Worm (Caenorhabditis elegans) whole organism, young adult: ENCODE results near the gene dpy-11.
A peak's percentile ranks its signal among the peaks of the same experiment; 100 is the strongest.

Experiments
- B0336.3 ChIP-seq: fragments of 200-800 bp; sonication (Bioruptor generic); IDR thresholded peaks from 2 replicates; pipeline ENCODE4 v1.3.6; 2022; ENCODE audit warnings: missing genetic modification characterization, missing compliant biosample characterization
- C17E4.6 ChIP-seq: fragments of 200-800 bp; sonication (Bioruptor generic); IDR thresholded peaks from 2 replicates; pipeline ENCODE4 v1.3.6; 2022; ENCODE audit warnings: missing genetic modification reagents, missing genetic modification characterization, missing compliant biosample characterization
- D2030.7 ChIP-seq: fragments of 200-800 bp; sonication (Bioruptor generic); IDR thresholded peaks from 2 replicates; pipeline ENCODE4 v1.3.6; 2022; ENCODE audit warnings: missing genetic modification reagents, missing genetic modification characterization, missing compliant biosample characterization
- F23B12.7 ChIP-seq: sonication (generic microtip); optimal IDR thresholded peaks from 2 replicates; lab custom pipeline; 2017; ENCODE audit warnings: missing genetic modification characterization, mild to moderate bottlenecking, missing compliant biosample characterization, antibody characterized with exemption, moderate library complexity; ENCODE audit not compliant: insufficient read depth
- F37B4.10 ChIP-seq: fragments of 200-800 bp; sonication (Bioruptor generic); IDR thresholded peaks from 2 replicates; pipeline ENCODE4 v1.3.6; 2022; ENCODE audit warnings: missing genetic modification characterization, missing compliant biosample characterization
- K11D2.4 ChIP-seq: fragments of 200-800 bp; sonication (Bioruptor generic); IDR thresholded peaks from 2 replicates; pipeline ENCODE4 v1.3.6; 2022; ENCODE audit warnings: missing genetic modification reagents, missing genetic modification characterization, missing compliant biosample characterization
- K12H6.12 ChIP-seq: fragments of 200-800 bp; sonication (Bioruptor generic); optimal IDR thresholded peaks from 2 replicates; lab custom pipeline; 2018; ENCODE audit warnings: mild to moderate bottlenecking, missing genetic modification characterization, missing compliant biosample characterization
- Y53G8AR.9 ChIP-seq: fragments of 200-800 bp; sonication (Bioruptor generic); conservative IDR thresholded peaks from 2 replicates; pipeline ENCODE4 v1.3.6; 2022; ENCODE audit warnings: missing genetic modification reagents, missing genetic modification characterization, missing compliant biosample characterization
- Y95B8A.8 ChIP-seq: fragments of 200-800 bp; sonication (Bioruptor generic); IDR thresholded peaks from 2 replicates; pipeline ENCODE4 v1.3.6; 2022; ENCODE audit warnings: missing genetic modification reagents, missing genetic modification characterization, missing compliant biosample characterization
- ZK185.1 ChIP-seq: sonication (generic microtip); optimal IDR thresholded peaks from 2 replicates; lab custom pipeline; 2016; ENCODE audit warnings: mild to moderate bottlenecking, missing genetic modification characterization, missing compliant biosample characterization; ENCODE audit not compliant: poor library complexity, severe bottlenecking
- ama-1 ChIP-seq, 3 experiments: fragments of 150-350 bp in 1 of 3; sonication (generic microtip) in 2 of 3; optimal IDR thresholded peaks; 2 replicates each; lab custom pipeline; 2014 to 2018; ENCODE audit warnings: missing biosample characterization in 2 of 3, missing genetic modification characterization in 2 of 3, missing genetic modification reagents in 2 of 3
- athp-1 ChIP-seq: sonication (generic microtip); optimal IDR thresholded peaks from 2 replicates; lab custom pipeline; 2017; ENCODE audit warnings: mild to moderate bottlenecking, missing genetic modification characterization, missing compliant biosample characterization
- attf-5 ChIP-seq: fragments of 200-800 bp; sonication (Bioruptor generic); optimal IDR thresholded peaks from 2 replicates; lab custom pipeline; 2018; ENCODE audit warnings: mild to moderate bottlenecking, missing genetic modification characterization, missing compliant biosample characterization
- attf-6 ChIP-seq: fragments of 200-800 bp; sonication (Bioruptor generic); IDR thresholded peaks from 2 replicates; pipeline ENCODE4 v1.3.6; 2022; ENCODE audit warnings: missing genetic modification reagents, missing genetic modification characterization, missing compliant biosample characterization
- bed-1 ChIP-seq: fragments of 200-800 bp; sonication (Bioruptor generic); IDR thresholded peaks from 2 replicates; pipeline ENCODE4 v1.3.6; 2022; ENCODE audit warnings: missing genetic modification reagents, missing genetic modification characterization, missing compliant biosample characterization
- ceh-27 ChIP-seq: fragments of 200-800 bp; sonication (Bioruptor generic); optimal IDR thresholded peaks from 2 replicates; lab custom pipeline; 2018; ENCODE audit warnings: mild to moderate bottlenecking, missing genetic modification characterization, moderate library complexity, missing compliant biosample characterization
- dox-1 ChIP-seq: fragments of 200-800 bp; sonication (Bioruptor generic); IDR thresholded peaks from 2 replicates; pipeline ENCODE4 v1.3.6; 2022; ENCODE audit warnings: missing genetic modification reagents, missing genetic modification characterization, missing compliant biosample characterization
- hmg-20 ChIP-seq: fragments of 200-800 bp; sonication (Bioruptor generic); IDR thresholded peaks from 2 replicates; pipeline ENCODE4 v1.3.6; 2022; ENCODE audit warnings: missing genetic modification reagents, missing genetic modification characterization, missing compliant biosample characterization
- hsf-1 ChIP-seq: fragments of 200-800 bp; sonication (Bioruptor generic); IDR thresholded peaks from 2 replicates; pipeline ENCODE4 v1.3.6; 2022; ENCODE audit warnings: missing genetic modification reagents, missing genetic modification characterization, missing compliant biosample characterization
- lag-1 ChIP-seq: fragments of 200-800 bp; sonication (Bioruptor generic); IDR thresholded peaks from 2 replicates; pipeline ENCODE4 v1.3.6; 2022; ENCODE audit warnings: missing genetic modification reagents, missing genetic modification characterization, missing compliant biosample characterization
- let-526 ChIP-seq: fragments of 200-800 bp; sonication (Bioruptor generic); IDR thresholded peaks from 2 replicates; pipeline ENCODE4 v1.3.6; 2022; ENCODE audit warnings: missing genetic modification reagents, missing genetic modification characterization, missing compliant biosample characterization
- let-607 ChIP-seq, 2 experiments: fragments of 200-800 bp in 1 of 2; sonication (Bioruptor generic) in 1 of 2; sonication (generic microtip) in 1 of 2; optimal IDR thresholded peaks; 2 replicates each; lab custom pipeline; 2016 to 2018; ENCODE audit warnings: mild to moderate bottlenecking in 2 of 2, missing compliant biosample characterization in 2 of 2, missing genetic modification characterization in 2 of 2, moderate library complexity in 2 of 2, missing genotype in 1 of 2
- lin-54 ChIP-seq: fragments of 200-800 bp; sonication (Bioruptor generic); optimal IDR thresholded peaks from 2 replicates; lab custom pipeline; 2018; ENCODE audit warnings: mild to moderate bottlenecking, missing genetic modification characterization, missing compliant biosample characterization
- lir-1 ChIP-seq: fragments of 200-800 bp; sonication (Bioruptor generic); conservative IDR thresholded peaks from 2 replicates; pipeline ENCODE4 v1.3.6; 2022; ENCODE audit warnings: missing genetic modification reagents, missing genetic modification characterization, missing compliant biosample characterization
- madf-3 ChIP-seq: fragments of 200-800 bp; sonication (Bioruptor generic); IDR thresholded peaks from 2 replicates; pipeline ENCODE4 v1.3.6; 2022; ENCODE audit warnings: missing genetic modification reagents, missing genetic modification characterization, missing compliant biosample characterization
- madf-6 ChIP-seq: fragments of 200-800 bp; sonication (Bioruptor generic); IDR thresholded peaks from 2 replicates; pipeline ENCODE4 v1.3.6; 2022; ENCODE audit warnings: missing genetic modification reagents, missing genetic modification characterization, missing compliant biosample characterization
- mcd-1 ChIP-seq: fragments of 200-800 bp; sonication (Bioruptor generic); IDR thresholded peaks from 2 replicates; pipeline ENCODE4 v1.3.6; 2022; ENCODE audit warnings: missing genetic modification reagents, missing genetic modification characterization, missing compliant biosample characterization
- nfya-2 ChIP-seq: fragments of 200-800 bp; sonication (Bioruptor generic); IDR thresholded peaks from 2 replicates; pipeline ENCODE4 v1.3.6; 2022; ENCODE audit warnings: missing genetic modification reagents, missing genetic modification characterization, missing compliant biosample characterization
- nfyb-1 ChIP-seq: fragments of 200-800 bp; sonication (Bioruptor generic); IDR thresholded peaks from 2 replicates; pipeline ENCODE4 v1.3.6; 2022; ENCODE audit warnings: missing genetic modification reagents, missing genetic modification characterization, missing compliant biosample characterization
- nhr-80 ChIP-seq: sonication (generic microtip); optimal IDR thresholded peaks from 2 replicates; lab custom pipeline; 2016; ENCODE audit warnings: missing genetic modification characterization, missing compliant biosample characterization
- pbrm-1 ChIP-seq: fragments of 200-800 bp; sonication (Bioruptor generic); IDR thresholded peaks from 2 replicates; pipeline ENCODE4 v1.3.6; 2022; ENCODE audit warnings: missing genetic modification reagents, missing genetic modification characterization, missing compliant biosample characterization
- pha-4 ChIP-seq: fragments of 150-350 bp; sonication (generic microtip); optimal IDR thresholded peaks from 2 replicates; lab custom pipeline; 2014; ENCODE audit warnings: missing biosample characterization, missing genetic modification reagents, missing genetic modification characterization
- rec-8 ChIP-seq, 2 experiments: sonication (generic microtip); optimal IDR thresholded peaks; 2 replicates each; lab custom pipeline; 2016; ENCODE audit warnings: mild to moderate bottlenecking in 2 of 2, missing genetic modification characterization in 2 of 2, missing genetic modification reagents in 2 of 2, missing genotype in 2 of 2, missing biosample characterization in 1 of 2, missing compliant biosample characterization in 1 of 2, moderate library complexity in 1 of 2
- rpc-1 ChIP-seq, 2 experiments: fragments of 150-350 bp in 1 of 2; sonication (generic microtip) in 1 of 2; optimal IDR thresholded peaks; 2 replicates each; lab custom pipeline; 2014 to 2018; ENCODE audit warnings: missing biosample characterization in 1 of 2, missing genetic modification characterization in 1 of 2, missing genetic modification reagents in 1 of 2, missing genotype in 1 of 2
- sdz-38 ChIP-seq: sonication (generic microtip); optimal IDR thresholded peaks from 2 replicates; lab custom pipeline; 2016; ENCODE audit warnings: missing genotype, missing genetic modification characterization, missing compliant biosample characterization
- snpc-1.3 ChIP-seq: sonication (generic microtip); optimal IDR thresholded peaks from 2 replicates; lab custom pipeline; 2017; ENCODE audit warnings: missing genetic modification characterization, mild to moderate bottlenecking, missing compliant biosample characterization, antibody characterized with exemption, moderate library complexity, missing genotype, missing genetic modification reagents; ENCODE audit not compliant: insufficient read depth
- tbx-9 ChIP-seq: sonication (generic microtip); optimal IDR thresholded peaks from 2 replicates; lab custom pipeline; 2016; ENCODE audit warnings: borderline replicate concordance, missing genetic modification characterization, inconsistent platforms, missing compliant biosample characterization
- ztf-25 ChIP-seq: fragments of 200-800 bp; sonication (Bioruptor generic); IDR thresholded peaks from 2 replicates; pipeline ENCODE4 v1.3.6; 2022; ENCODE audit warnings: missing genetic modification reagents, missing genetic modification characterization, missing compliant biosample characterization

dpy-11 gene

DNA sequence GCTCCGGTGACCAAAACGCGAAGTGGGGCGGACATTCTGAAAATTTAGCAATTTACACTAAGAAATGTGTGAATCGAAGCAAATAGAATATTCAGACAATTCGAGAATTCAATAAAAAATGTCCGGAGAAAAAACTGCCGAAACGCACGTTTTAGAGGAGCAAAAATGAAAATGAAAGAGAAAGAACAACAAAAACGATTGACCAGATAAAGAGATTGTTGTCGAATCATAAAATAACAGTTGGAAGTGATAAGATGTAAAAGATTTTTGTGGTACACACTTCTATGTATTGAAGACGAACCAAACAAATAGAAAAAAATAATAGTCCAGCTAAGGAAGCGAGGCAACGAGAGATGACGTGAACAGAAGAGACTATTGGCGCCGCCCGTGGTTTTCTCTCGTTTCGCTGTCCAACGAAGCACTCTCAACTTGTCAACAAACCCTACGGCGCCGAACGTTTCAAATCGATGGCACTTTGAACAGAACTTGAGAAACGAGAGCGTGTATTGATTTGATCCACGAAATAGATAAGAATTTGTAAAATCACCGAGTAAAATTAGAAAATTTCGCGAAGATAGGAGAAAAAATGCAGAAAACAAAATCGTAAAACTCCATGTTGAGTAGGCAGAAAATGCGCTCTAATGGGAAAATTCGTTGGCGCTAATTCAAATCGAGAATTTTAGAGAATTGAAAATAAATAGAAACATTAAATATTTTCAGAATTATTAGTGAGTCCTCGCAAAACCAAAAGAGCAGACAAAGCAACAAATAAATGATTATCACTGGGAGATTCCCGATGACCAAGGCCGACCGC is 1.7 kb upstream of the dpy-11 start, which contains the start of gene mdh-1:
Gene mdh-1, minus strand, starts transcription at position 36 of the 814 bp plus-strand sequence.
- peak; percentile 77 for TF ChIP-seq pha-4 (tag; lab: Kevin White, UChicago)
- TF ChIP-seq snpc-1.3, result no peak
- no peak for TF ChIP-seq athp-1 (tag; lab: Kevin White, UChicago)
- peak in 1 of 2 experiments; percentile 24 for TF ChIP-seq let-607 (tag; optimal IDR thresholded peaks at IDR 0.05; lab: Kevin White, UChicago)
- peak; percentile 40; the same call in 1 of the 2 replicates for TF ChIP-seq nfyb-1 (GFP tag; lab: Robert Waterston, UW)
- peak; percentile 8 for TF ChIP-seq attf-5 (GFP tag; lab: Kevin White, UChicago)
- peak; percentile 43; the same call in 1 of the 2 replicates for TF ChIP-seq Y95B8A.8 (GFP tag; lab: Robert Waterston, UW)
- peak; percentile 4 for TF ChIP-seq K12H6.12 (tag; lab: Kevin White, UChicago)
- peak; percentile 26 for TF ChIP-seq ceh-27 (GFP tag; lab: Kevin White, UChicago)
- peak; percentile 4 for TF ChIP-seq ZK185.1
- no peak for TF ChIP-seq F37B4.10
- TF ChIP-seq lin-54, result peak; percentile 5
- peak; percentile 49; the same call in 1 of the 2 replicates for TF ChIP-seq let-526
- no peak for TF ChIP-seq B0336.3 (GFP tag; lab: Robert Waterston, UW)
- TF ChIP-seq ztf-25 (GFP tag; lab: Robert Waterston, UW), result no peak
- TF ChIP-seq D2030.7 (GFP tag; lab: Robert Waterston, UW), result 0 out of 2 replicates have a peak, but pooled peaks have one; percentile 17
- 0 out of 2 replicates have a peak, but pooled peaks have one; percentile 2 for TF ChIP-seq pbrm-1 (GFP tag; lab: Robert Waterston, UW)
- TF ChIP-seq lir-1 (GFP tag; lab: Robert Waterston, UW), result no peak
- no peak for TF ChIP-seq C17E4.6 (GFP tag; lab: Robert Waterston, UW)
- peak; percentile 44 for TF ChIP-seq ama-1 (optimal IDR thresholded peaks at IDR 0.05; lab: Kevin White, UChicago)
- no peak for TF ChIP-seq ama-1 (GFP tag; optimal IDR thresholded peaks at IDR 0.05; lab: Kevin White, UChicago)
- peak; percentile 60 for TF ChIP-seq nhr-80 (tag; lab: Kevin White, UChicago)
- TF ChIP-seq dox-1 (GFP tag; lab: Robert Waterston, UW), result 0 out of 2 replicates have a peak, but pooled peaks have one; percentile 10
- TF ChIP-seq mcd-1, result peak; percentile 44; the same call in 1 of the 2 replicates

DNA sequence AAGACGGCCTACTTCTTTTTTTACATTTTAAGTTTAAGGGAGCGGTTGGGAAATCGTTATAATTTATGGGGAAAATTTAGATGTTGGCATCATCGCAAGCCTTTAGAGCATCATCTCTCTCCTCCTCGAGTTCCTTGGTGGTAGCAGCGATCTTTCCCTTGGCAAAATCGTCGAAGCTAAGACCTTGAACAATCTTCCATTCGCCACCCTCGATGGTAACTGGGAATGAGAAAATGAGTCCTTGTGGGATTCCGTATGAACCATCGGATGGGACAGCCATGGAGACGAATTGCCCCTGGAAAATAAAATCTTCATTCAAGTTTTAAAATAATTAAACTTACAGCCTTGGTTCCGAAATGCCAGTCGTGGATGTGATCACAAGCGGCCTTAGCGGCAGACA is 304 bp upstream of the dpy-11 start:
- no peak for TF ChIP-seq F23B12.7 (tag; lab: Kevin White, UChicago)
- no peak for TF ChIP-seq attf-6
- no peak for TF ChIP-seq let-526
- TF ChIP-seq nfyb-1 (GFP tag; lab: Robert Waterston, UW), result no peak
- TF ChIP-seq K11D2.4 (GFP tag; lab: Robert Waterston, UW), result no peak
- TF ChIP-seq ZK185.1, result peak; percentile 59
- no peak for TF ChIP-seq madf-6 (GFP tag; lab: Robert Waterston, UW)
- TF ChIP-seq hmg-20 (GFP tag; lab: Robert Waterston, UW), result peak; percentile 4; the same call in 1 of the 2 replicates
- TF ChIP-seq Y53G8AR.9, result no peak; the same call in 1 of the 2 replicates
- peak; percentile 37; the same call in 1 of the 2 replicates for TF ChIP-seq B0336.3 (GFP tag; lab: Robert Waterston, UW)
- peak; percentile 55; the same call in 1 of the 2 replicates for TF ChIP-seq madf-3
- 0 out of 2 replicates have a peak, but pooled peaks have one; percentile 34 for TF ChIP-seq nfya-2 (GFP tag; lab: Robert Waterston, UW)
- no peak for TF ChIP-seq lag-1 (GFP tag; lab: Robert Waterston, UW)
- no peak for TF ChIP-seq K12H6.12 (tag; lab: Kevin White, UChicago)
- no peak for TF ChIP-seq lin-54
- TF ChIP-seq sdz-38, result no peak
- no peak for TF ChIP-seq hsf-1
- no peak for TF ChIP-seq rpc-1 (optimal IDR thresholded peaks at IDR 0.05; lab: Kevin White, UChicago)
- TF ChIP-seq rpc-1 (tag; optimal IDR thresholded peaks at IDR 0.05; lab: Kevin White, UChicago), result no peak
- TF ChIP-seq rec-8 (tag; optimal IDR thresholded peaks at IDR 0.05; lab: Kevin White, UChicago), result no peak
- TF ChIP-seq pha-4 (tag; lab: Kevin White, UChicago), result peak; percentile 21
- TF ChIP-seq bed-1 (GFP tag; lab: Robert Waterston, UW), result 0 out of 2 replicates have a peak, but pooled peaks have one; percentile 27
- TF ChIP-seq tbx-9 (tag; lab: Kevin White, UChicago), result no peak
